Worm (Caenorhabditis elegans) whole organism, early embryonic: ENCODE data around the gene aat-7.

Source experiments
- B0310.2 ChIP-seq: sonication (generic microtip); optimal IDR thresholded peaks from 2 replicates; lab custom pipeline; 2016; ENCODE audit warnings: mild to moderate bottlenecking, missing genetic modification characterization, missing compliant biosample characterization
- ama-1 ChIP-seq: fragments of 150-350 bp; optimal IDR thresholded peaks from 2 replicates; lab custom pipeline; 2014
- ceh-13 ChIP-seq: fragments of 200-800 bp; sonication (Bioruptor generic); optimal IDR thresholded peaks from 2 replicates; lab custom pipeline; 2018; ENCODE audit warnings: mild to moderate bottlenecking, missing genetic modification characterization, missing compliant biosample characterization
- ets-7 ChIP-seq: sonication (generic microtip); optimal IDR thresholded peaks from 2 replicates; lab custom pipeline; 2016; ENCODE audit warnings: missing genotype, missing genetic modification characterization, missing compliant biosample characterization
- flt-1 ChIP-seq: fragments of 200-800 bp; sonication (Bioruptor generic); IDR thresholded peaks from 2 replicates; pipeline ENCODE4 v1.3.6; 2022; ENCODE audit warnings: missing genetic modification characterization, missing compliant biosample characterization
- hmbx-1 ChIP-seq: sonication (generic microtip); optimal IDR thresholded peaks from 2 replicates; lab custom pipeline; 2016; ENCODE audit warnings: mild to moderate bottlenecking, missing genetic modification characterization, missing compliant biosample characterization
- hmg-4 ChIP-seq: fragments of 200-800 bp; sonication (Bioruptor generic); optimal IDR thresholded peaks from 2 replicates; lab custom pipeline; 2018; ENCODE audit warnings: mild to moderate bottlenecking, missing genetic modification characterization, missing compliant biosample characterization
- hnd-1 ChIP-seq: sonication (generic microtip); optimal IDR thresholded peaks from 2 replicates; lab custom pipeline; 2016; ENCODE audit warnings: missing genetic modification characterization, missing compliant biosample characterization
- pes-1 ChIP-seq: fragments of 200-800 bp; sonication (Bioruptor generic); IDR thresholded peaks from 2 replicates; pipeline ENCODE4 v1.3.6; 2022; ENCODE audit warnings: missing genetic modification reagents, missing genetic modification characterization, missing compliant biosample characterization
- scrt-1 ChIP-seq: fragments of 200-800 bp; sonication (Bioruptor generic); IDR thresholded peaks from 2 replicates; pipeline ENCODE4 v1.3.6; 2022; ENCODE audit warnings: missing genetic modification characterization, missing compliant biosample characterization
- sea-1 ChIP-seq: fragments of 200-800 bp; sonication (Bioruptor generic); conservative IDR thresholded peaks from 2 replicates; pipeline ENCODE4 v1.3.6; 2022; ENCODE audit warnings: missing genetic modification characterization, missing compliant biosample characterization
- tbx-11 ChIP-seq: fragments of 200-800 bp; sonication (Bioruptor generic); IDR thresholded peaks from 2 replicates; pipeline ENCODE4 v1.3.6; 2022; ENCODE audit warnings: missing genetic modification characterization, missing compliant biosample characterization
- tbx-37 ChIP-seq: fragments of 200-800 bp; sonication (Bioruptor generic); conservative IDR thresholded peaks from 2 replicates; pipeline ENCODE4 v1.3.6; 2022; ENCODE audit warnings: missing genetic modification reagents, missing genetic modification characterization, missing compliant biosample characterization
- tra-4 ChIP-seq: sonication (generic microtip); optimal IDR thresholded peaks from 2 replicates; lab custom pipeline; 2017; ENCODE audit warnings: missing genetic modification characterization, missing compliant biosample characterization

- TF ChIP-seq tbx-37: no peak
- no peak for TF ChIP-seq B0310.2 (tag; lab: Kevin White, UChicago)
- TF ChIP-seq ets-7 (tag; lab: Kevin White, UChicago): no peak
- no peak for TF ChIP-seq hmg-4 (GFP tag; lab: Kevin White, UChicago)
- TF ChIP-seq ama-1: no peak
- no peak for TF ChIP-seq flt-1 (GFP tag; lab: Robert Waterston, UW)
- TF ChIP-seq ceh-13 (GFP tag; lab: Kevin White, UChicago): no peak
- TF ChIP-seq scrt-1 (GFP tag; lab: Robert Waterston, UW): no peak
- no peak for TF ChIP-seq sea-1 (GFP tag; lab: Robert Waterston, UW)
- TF ChIP-seq tra-4 (tag; lab: Kevin White, UChicago): no peak
- TF ChIP-seq hnd-1: no peak
- TF ChIP-seq tbx-11 (GFP tag; lab: Robert Waterston, UW): no peak
- TF ChIP-seq pes-1: no peak
- no peak for TF ChIP-seq hmbx-1 (tag; lab: Kevin White, UChicago)
Measured at ce11 chrII:1371533-1371932, 15.1 kb upstream of the aat-7 start.
